Worm (Caenorhabditis elegans) whole organism, early embryonic: Measurements from ENCODE around the gene srsx-35.

Experiments
- B0310.2 ChIP-seq: sonication (generic microtip); optimal IDR thresholded peaks from 2 replicates; lab custom pipeline; 2016; ENCODE audit warnings: mild to moderate bottlenecking, missing genetic modification characterization, missing compliant biosample characterization
- F13C5.2 ChIP-seq: sonication (generic microtip); optimal IDR thresholded peaks from 2 replicates; lab custom pipeline; 2017; ENCODE audit warnings: mild to moderate bottlenecking, missing genetic modification characterization, inconsistent platforms, missing compliant biosample characterization
- aly-1 ChIP-seq: sonication (generic microtip); optimal IDR thresholded peaks from 2 replicates; lab custom pipeline; 2016; ENCODE audit warnings: missing genetic modification characterization, missing compliant biosample characterization
- ama-1 ChIP-seq: fragments of 150-350 bp; optimal IDR thresholded peaks from 2 replicates; lab custom pipeline; 2014
- ceh-13 ChIP-seq: fragments of 200-800 bp; sonication (Bioruptor generic); optimal IDR thresholded peaks from 2 replicates; lab custom pipeline; 2018; ENCODE audit warnings: mild to moderate bottlenecking, missing genetic modification characterization, missing compliant biosample characterization
- ceh-36 ChIP-seq: sonication (generic microtip); optimal IDR thresholded peaks from 2 replicates; lab custom pipeline; 2016; ENCODE audit warnings: missing genetic modification characterization, inconsistent platforms, missing compliant biosample characterization
- ets-7 ChIP-seq: sonication (generic microtip); optimal IDR thresholded peaks from 2 replicates; lab custom pipeline; 2016; ENCODE audit warnings: missing genotype, missing genetic modification characterization, missing compliant biosample characterization
- flt-1 ChIP-seq: fragments of 200-800 bp; sonication (Bioruptor generic); IDR thresholded peaks from 2 replicates; pipeline ENCODE4 v1.3.6; 2022; ENCODE audit warnings: missing genetic modification characterization, missing compliant biosample characterization
- hmbx-1 ChIP-seq: sonication (generic microtip); optimal IDR thresholded peaks from 2 replicates; lab custom pipeline; 2016; ENCODE audit warnings: mild to moderate bottlenecking, missing genetic modification characterization, missing compliant biosample characterization
- hmg-4 ChIP-seq: fragments of 200-800 bp; sonication (Bioruptor generic); optimal IDR thresholded peaks from 2 replicates; lab custom pipeline; 2018; ENCODE audit warnings: mild to moderate bottlenecking, missing genetic modification characterization, missing compliant biosample characterization
- hnd-1 ChIP-seq: sonication (generic microtip); optimal IDR thresholded peaks from 2 replicates; lab custom pipeline; 2016; ENCODE audit warnings: missing genetic modification characterization, missing compliant biosample characterization
- pes-1 ChIP-seq: fragments of 200-800 bp; sonication (Bioruptor generic); IDR thresholded peaks from 2 replicates; pipeline ENCODE4 v1.3.6; 2022; ENCODE audit warnings: missing genetic modification reagents, missing genetic modification characterization, missing compliant biosample characterization
- scrt-1 ChIP-seq: fragments of 200-800 bp; sonication (Bioruptor generic); IDR thresholded peaks from 2 replicates; pipeline ENCODE4 v1.3.6; 2022; ENCODE audit warnings: missing genetic modification characterization, missing compliant biosample characterization
- sea-1 ChIP-seq: fragments of 200-800 bp; sonication (Bioruptor generic); conservative IDR thresholded peaks from 2 replicates; pipeline ENCODE4 v1.3.6; 2022; ENCODE audit warnings: missing genetic modification characterization, missing compliant biosample characterization
- tbx-11 ChIP-seq: fragments of 200-800 bp; sonication (Bioruptor generic); IDR thresholded peaks from 2 replicates; pipeline ENCODE4 v1.3.6; 2022; ENCODE audit warnings: missing genetic modification characterization, missing compliant biosample characterization
- tbx-37 ChIP-seq: fragments of 200-800 bp; sonication (Bioruptor generic); conservative IDR thresholded peaks from 2 replicates; pipeline ENCODE4 v1.3.6; 2022; ENCODE audit warnings: missing genetic modification reagents, missing genetic modification characterization, missing compliant biosample characterization
- tra-4 ChIP-seq: sonication (generic microtip); optimal IDR thresholded peaks from 2 replicates; lab custom pipeline; 2017; ENCODE audit warnings: missing genetic modification characterization, missing compliant biosample characterization

srsx-35 gene

ce11 chrV:20711733-20712132, 30.5 kb downstream of the srsx-35 start:
- TF ChIP-seq B0310.2 (tag; lab: Kevin White, UChicago) (no peak), ceh-13 (GFP tag; lab: Kevin White, UChicago) (no peak), ets-7 (tag; lab: Kevin White, UChicago) (no peak), hmg-4 (GFP tag; lab: Kevin White, UChicago) (no peak), pes-1 (GFP tag; lab: Robert Waterston, UW) (no peak), flt-1 (GFP tag; lab: Robert Waterston, UW) (no peak), ceh-36 (tag; lab: Kevin White, UChicago) (no peak), scrt-1 (no peak), sea-1 (GFP tag; lab: Robert Waterston, UW) (no peak), hmbx-1 (tag; lab: Kevin White, UChicago) (no peak), tbx-11 (GFP tag; lab: Robert Waterston, UW) (no peak)

- TF ChIP-seq B0310.2 (tag; lab: Kevin White, UChicago) (no peak), ceh-36 (tag; lab: Kevin White, UChicago) (no peak), tra-4 (tag; lab: Kevin White, UChicago) (no peak), ceh-13 (GFP tag; lab: Kevin White, UChicago) (no peak), tbx-11 (GFP tag; lab: Robert Waterston, UW) (no peak), hmbx-1 (tag; lab: Kevin White, UChicago) (no peak), flt-1 (GFP tag; lab: Robert Waterston, UW) (no peak), ets-7 (tag; lab: Kevin White, UChicago) (no peak)
Observed at ce11 chrV:20712318-20712993, 31.2 kb downstream of the srsx-35 start.

ce11 chrV:20712994-20713326, 31.7 kb downstream of the srsx-35 start:
- TF ChIP-seq hnd-1 (tag; lab: Kevin White, UChicago) (no peak), hmg-4 (GFP tag; lab: Kevin White, UChicago) (no peak), ama-1 (lab: Kevin White, UChicago) (no peak), F13C5.2 (tag; lab: Kevin White, UChicago) (no peak), sea-1 (GFP tag; lab: Robert Waterston, UW) (no peak), tbx-11 (GFP tag; lab: Robert Waterston, UW) (no peak), B0310.2 (tag; lab: Kevin White, UChicago) (no peak), hmbx-1 (tag; lab: Kevin White, UChicago) (no peak), ceh-36 (tag; lab: Kevin White, UChicago) (no peak), flt-1 (GFP tag; lab: Robert Waterston, UW) (no peak), pes-1 (GFP tag; lab: Robert Waterston, UW) (no peak)

ce11 chrV:20713620-20714019, 32.4 kb downstream of the srsx-35 start, which contains the start of gene Y44A6C.1:
Gene Y44A6C.1, plus strand, starts transcription at chrV:20713920.
- TF ChIP-seq F13C5.2 (tag; lab: Kevin White, UChicago), result no peak
- TF ChIP-seq sea-1 (GFP tag; lab: Robert Waterston, UW), result no peak
- no peak for TF ChIP-seq pes-1 (GFP tag; lab: Robert Waterston, UW)
- no peak for TF ChIP-seq hnd-1 (tag; lab: Kevin White, UChicago)
- TF ChIP-seq flt-1 (GFP tag; lab: Robert Waterston, UW), result no peak
- TF ChIP-seq hmbx-1 (tag; lab: Kevin White, UChicago), result no peak

- no peak for TF ChIP-seq ama-1 (lab: Kevin White, UChicago)
- no peak for TF ChIP-seq ets-7 (tag; lab: Kevin White, UChicago)
- no peak for TF ChIP-seq F13C5.2 (tag; lab: Kevin White, UChicago)
- no peak for TF ChIP-seq tra-4 (tag; lab: Kevin White, UChicago)
- TF ChIP-seq pes-1 (GFP tag; lab: Robert Waterston, UW), result no peak
- TF ChIP-seq tbx-37 (GFP tag; lab: Robert Waterston, UW), result no peak
- no peak for TF ChIP-seq aly-1 (tag; lab: Kevin White, UChicago)
- no peak for TF ChIP-seq B0310.2 (tag; lab: Kevin White, UChicago)
- TF ChIP-seq ceh-13 (GFP tag; lab: Kevin White, UChicago), result no peak
- no peak for TF ChIP-seq scrt-1
- no peak for TF ChIP-seq hmbx-1 (tag; lab: Kevin White, UChicago)
- TF ChIP-seq tbx-11 (GFP tag; lab: Robert Waterston, UW), result no peak
Observed at ce11 chrV:20714503-20714902, 33.3 kb downstream of the srsx-35 start.

- no peak for TF ChIP-seq ama-1 (lab: Kevin White, UChicago)
Observed at ce11 chrV:20716267-20716666, 35.0 kb downstream of the srsx-35 start.

ce11 chrV:20716830-20717441, 35.7 kb downstream of the srsx-35 start:
- TF ChIP-seq hmg-4 (GFP tag; lab: Kevin White, UChicago), result no peak
- no peak for TF ChIP-seq scrt-1
- TF ChIP-seq flt-1 (GFP tag; lab: Robert Waterston, UW), result no peak
- TF ChIP-seq hmbx-1 (tag; lab: Kevin White, UChicago), result no peak
- TF ChIP-seq ama-1 (lab: Kevin White, UChicago), result no peak
- no peak for TF ChIP-seq tbx-11 (GFP tag; lab: Robert Waterston, UW)
- no peak for TF ChIP-seq ceh-13 (GFP tag; lab: Kevin White, UChicago)
- no peak for TF ChIP-seq ets-7 (tag; lab: Kevin White, UChicago)
- TF ChIP-seq B0310.2 (tag; lab: Kevin White, UChicago), result no peak
- TF ChIP-seq hnd-1 (tag; lab: Kevin White, UChicago), result no peak
- no peak for TF ChIP-seq tra-4 (tag; lab: Kevin White, UChicago)
- no peak for TF ChIP-seq sea-1 (GFP tag; lab: Robert Waterston, UW)
- no peak for TF ChIP-seq pes-1 (GFP tag; lab: Robert Waterston, UW)
- TF ChIP-seq tbx-37 (GFP tag; lab: Robert Waterston, UW), result no peak
